Fruit fly (Drosophila melanogaster): ENCODE results near the gene CG11756.

CG11756 gene

dm6 chrX:11338047-11338747, 9.7 kb upstream of the CG11756 start (continued):
- TF ChIP-seq dysf (GFP tag; IDR thresholded peaks at IDR 0.05): peak; percentile 80
- no peak for TF ChIP-seq CG7987 (GFP tag; optimal IDR thresholded peaks at IDR 0.05)
- TF ChIP-seq Jarid2 (GFP tag; optimal IDR thresholded peaks at IDR 0.05): no peak
- no peak for TF ChIP-seq sim (GFP tag; IDR thresholded peaks at IDR 0.05)
- no peak for TF ChIP-seq Stat92E (GFP tag; optimal IDR thresholded peaks at IDR 0.05)
- TF ChIP-seq CG13775 (GFP tag; optimal IDR thresholded peaks at IDR 0.05): peak; percentile 70
- TF ChIP-seq hkb (optimal IDR thresholded peaks at IDR 0.05): no peak
- TF ChIP-seq hkb (GFP tag; IDR thresholded peaks at IDR 0.05): peak; percentile 74
- no peak for TF ChIP-seq CG16813 (GFP tag; IDR thresholded peaks at IDR 0.05; ENCODE audit: partially characterized antibody)
- TF ChIP-seq H15 (GFP tag; IDR thresholded peaks at IDR 0.05): no peak
- peak; percentile 79 for TF ChIP-seq CG17385 (GFP tag; optimal IDR thresholded peaks at IDR 0.05)
- no peak for TF ChIP-seq ap (GFP tag; IDR thresholded peaks at IDR 0.05)
- no peak for TF ChIP-seq Dp (GFP tag; optimal IDR thresholded peaks at IDR 0.05)
- no peak for TF ChIP-seq CG9932 (GFP tag; IDR thresholded peaks at IDR 0.05)
- no peak for TF ChIP-seq tap (tag; optimal IDR thresholded peaks at IDR 0.05)
- TF ChIP-seq Fer2 (tag; optimal IDR thresholded peaks at IDR 0.05): peak; percentile 26
- peak; percentile 53 for TF ChIP-seq trh (GFP tag; optimal IDR thresholded peaks at IDR 0.05)
- TF ChIP-seq CG5180 (GFP tag; optimal IDR thresholded peaks at IDR 0.05): no peak
- peak; percentile 59 for TF ChIP-seq CG4854 (GFP tag; optimal IDR thresholded peaks at IDR 0.05)
- no peak for TF ChIP-seq psq (GFP tag; optimal IDR thresholded peaks at IDR 0.05)
- no peak for TF ChIP-seq Lim3 (GFP tag; IDR thresholded peaks at IDR 0.05)
- no peak for TF ChIP-seq TFAM (GFP tag; optimal IDR thresholded peaks at IDR 0.05)
- TF ChIP-seq scrt (GFP tag; optimal IDR thresholded peaks at IDR 0.05): no peak
- TF ChIP-seq CG7271 (tag; optimal IDR thresholded peaks at IDR 0.05): no peak
- peak; percentile 72 for TF ChIP-seq CG13296 (GFP tag; optimal IDR thresholded peaks at IDR 0.05)
- peak; percentile 25 for TF ChIP-seq CG15073 (GFP tag; optimal IDR thresholded peaks at IDR 0.05)
- 0 out of 4 replicates have a peak, but pooled peaks have one; percentile 6 for TF ChIP-seq Gug (GFP tag; IDR thresholded peaks at IDR 0.05)
- TF ChIP-seq ara (GFP tag; IDR thresholded peaks at IDR 0.05): no peak
- peak; percentile 45 for TF ChIP-seq HmgZ (tag; optimal IDR thresholded peaks at IDR 0.05)
- no peak for TF ChIP-seq sr (GFP tag; IDR thresholded peaks at IDR 0.05)
- no peak for TF ChIP-seq CG11504 (tag; optimal IDR thresholded peaks at IDR 0.05)
- peak; percentile 69 for TF ChIP-seq az2 (GFP tag; optimal IDR thresholded peaks at IDR 0.05)
- peak; percentile 82 for TF ChIP-seq phol (tag; optimal IDR thresholded peaks at IDR 0.05)
- peak; percentile 72 for TF ChIP-seq CHES-1-like (GFP tag; optimal IDR thresholded peaks at IDR 0.05)
- no peak for TF ChIP-seq Abd-B (GFP tag; optimal IDR thresholded peaks at IDR 0.05)
- TF ChIP-seq CG17359 (tag; optimal IDR thresholded peaks at IDR 0.05): peak; percentile 61
- peak; percentile 46; the same call in 2 of the 3 replicates for TF ChIP-seq Dbx (GFP tag; IDR thresholded peaks at IDR 0.05)
- no peak for TF ChIP-seq sug (tag; optimal IDR thresholded peaks at IDR 0.05)
- TF ChIP-seq CG6254 (GFP tag; optimal IDR thresholded peaks at IDR 0.05): peak; percentile 56
- peak; percentile 63 for TF ChIP-seq CG2120 (GFP tag; optimal IDR thresholded peaks at IDR 0.05)
- no peak for TF ChIP-seq CG17912 (GFP tag; optimal IDR thresholded peaks at IDR 0.05)
- peak; percentile 26 for TF ChIP-seq CG17802 (tag; optimal IDR thresholded peaks at IDR 0.05)
- peak; percentile 20 for TF ChIP-seq caup (GFP tag; optimal IDR thresholded peaks at IDR 0.05; ENCODE audit: severe bottlenecking)
- TF ChIP-seq grau (tag; optimal IDR thresholded peaks at IDR 0.05): peak; percentile 77
- TF ChIP-seq dmrt99B (tag; optimal IDR thresholded peaks at IDR 0.05): peak; percentile 42
- TF ChIP-seq CG8089 (GFP tag; optimal IDR thresholded peaks at IDR 0.05): peak; percentile 46
- TF ChIP-seq CG17612 (GFP tag; IDR thresholded peaks at IDR 0.05): no peak
- TF ChIP-seq onecut (GFP tag; IDR thresholded peaks at IDR 0.05): peak; percentile 89
- TF ChIP-seq HLH4C (GFP tag; IDR thresholded peaks at IDR 0.05; ENCODE audit: partially characterized antibody): no peak
